Worm (Caenorhabditis elegans): ENCODE data around the gene egas-2.

The egas-2 gene

DNA sequence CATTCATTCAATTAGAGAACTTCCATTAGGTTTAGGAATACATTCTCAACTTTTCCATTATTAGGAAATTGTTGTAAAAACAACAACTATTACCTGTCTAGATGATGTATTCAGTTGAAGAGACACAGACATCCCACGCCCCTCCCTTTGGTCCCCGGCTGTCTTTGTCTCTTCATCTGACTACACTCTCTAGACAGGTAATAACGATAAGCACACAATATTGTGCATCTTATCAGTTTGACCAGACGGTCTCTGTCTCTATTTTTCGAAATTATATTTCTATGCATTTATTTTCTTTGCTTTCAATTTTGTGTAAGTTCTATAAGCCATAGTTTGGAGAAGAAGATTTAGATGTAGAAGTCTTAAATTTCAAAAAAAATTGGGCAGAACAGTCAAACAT, 51.2 kb downstream of the egas-2 start, which contains the start of gene Y69H2.9:
Gene Y69H2.9, plus strand, starts transcription at position 233 of the 400 bp plus-strand sequence.
- peak; percentile 81 for TF ChIP-seq elt-2 (tag; optimal IDR thresholded peaks at IDR 0.05)
- TF ChIP-seq nhr-77 (tag; optimal IDR thresholded peaks at IDR 0.05): no peak
- TF ChIP-seq lin-35 (GFP tag; optimal IDR thresholded peaks at IDR 0.05): peak in 1 of 2 experiments; percentile 6
- TF ChIP-seq pqm-1 (tag; optimal IDR thresholded peaks at IDR 0.05): peak; percentile 4

DNA sequence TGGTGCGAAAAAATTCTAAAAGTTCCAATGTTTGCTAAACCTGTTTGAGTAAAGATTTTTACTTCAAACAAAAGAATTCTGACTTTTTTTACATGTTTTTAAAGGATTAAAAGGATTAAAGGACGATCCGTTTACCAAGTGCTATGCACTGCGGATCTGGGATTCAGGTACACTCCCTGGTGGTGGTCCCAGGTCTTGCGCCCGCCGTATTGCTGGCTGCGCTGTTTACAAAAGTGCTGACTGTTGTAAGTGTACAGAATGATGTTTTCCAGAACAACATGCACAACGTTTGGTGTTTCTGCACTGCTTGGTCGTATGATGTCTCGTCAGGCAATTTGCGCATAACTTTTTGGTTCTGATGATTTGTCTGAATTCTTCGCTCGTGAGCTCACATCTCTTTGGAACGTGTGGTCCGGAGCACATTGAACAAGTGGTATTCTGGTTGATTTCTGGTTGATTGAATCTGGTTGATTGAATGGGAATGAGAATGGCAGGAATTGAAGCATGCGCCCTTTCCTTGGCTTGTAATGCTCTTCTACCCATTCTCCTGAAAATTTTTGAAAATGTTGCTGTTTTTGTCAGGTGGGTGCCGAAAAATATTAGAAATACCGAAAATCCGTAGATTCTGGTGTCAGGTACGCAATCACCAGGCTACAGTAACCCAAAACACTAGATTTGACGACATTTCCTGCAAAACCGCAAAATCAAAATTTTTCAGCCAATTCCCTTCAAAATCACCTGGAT, 55.3 kb downstream of the egas-2 start:
- TF ChIP-seq lin-13 (GFP tag; optimal IDR thresholded peaks at IDR 0.05) (no peak), unc-30 (tag; optimal IDR thresholded peaks at IDR 0.05) (no peak), elt-2 (tag; optimal IDR thresholded peaks at IDR 0.05) (no peak), nhr-19 (GFP tag; conservative IDR thresholded peaks at IDR 0.05) (0 out of 2 replicates have a peak, but pooled peaks have one; percentile 2), ama-1 (optimal IDR thresholded peaks at IDR 0.05) (no peak), ets-5 (GFP tag; IDR thresholded peaks at IDR 0.05) (0 out of 2 replicates have a peak, but pooled peaks have one; percentile 44), nhr-85 (tag) (no peak)
